Fruit fly (Drosophila melanogaster) whole organism, embryonic: Measurements from ENCODE around the gene CG42763.

Experiments
- Aef1 ChIP-seq: fragments of 200-800 bp; sonication (Bioruptor generic); IDR thresholded peaks from 3 replicates; pipeline ENCODE4 v1.3.6; 2022; ENCODE audit warnings: missing biosample characterization, missing genetic modification characterization
- CG10321 ChIP-seq: fragments of 200-800 bp; sonication (Bioruptor generic); IDR thresholded peaks from 2 replicates; pipeline ENCODE4 v1.3.6; 2022; ENCODE audit warnings: missing biosample characterization, missing genetic modification characterization
- CG11085 ChIP-seq: fragments of 200-800 bp; sonication (Bioruptor generic); IDR thresholded peaks from 2 replicates; pipeline ENCODE4 v1.3.6; 2022; ENCODE audit warnings: missing biosample characterization, missing genetic modification characterization
- CG12236 ChIP-seq: fragments of 200-800 bp; sonication (Bioruptor generic); optimal IDR thresholded peaks from 2 replicates; lab custom pipeline; 2016; ENCODE audit warnings: missing biosample characterization, missing genetic modification characterization
- CG12942 ChIP-seq: fragments of 200-800 bp; sonication (Bioruptor generic); optimal IDR thresholded peaks from 3 replicates; lab custom pipeline; 2016; ENCODE audit warnings: missing biosample characterization, missing genetic modification characterization
- CG13287 ChIP-seq: fragments of 200-800 bp; sonication (Bioruptor generic); IDR thresholded peaks from 2 replicates; pipeline ENCODE4 v1.3.6; 2022; ENCODE audit warnings: missing biosample characterization, missing genetic modification characterization; ENCODE audit not compliant: partially characterized antibody
- CG17802 ChIP-seq: fragments of 200-800 bp; sonication (Bioruptor generic); optimal IDR thresholded peaks from 2 replicates; lab custom pipeline; 2018; ENCODE audit warnings: missing biosample characterization, mild to moderate bottlenecking, missing genetic modification characterization, moderate library complexity
- CG2875 ChIP-seq: fragments of 200-800 bp; sonication (Bioruptor generic); optimal IDR thresholded peaks from 2 replicates; lab custom pipeline; 2017; ENCODE audit warnings: missing biosample characterization, mild to moderate bottlenecking, missing genetic modification characterization, missing genetic modification reagents
- CG3281 ChIP-seq: fragments of 200-800 bp; sonication (Bioruptor generic); optimal IDR thresholded peaks from 3 replicates; lab custom pipeline; 2017; ENCODE audit warnings: missing biosample characterization, mild to moderate bottlenecking, missing genetic modification characterization
- CG3847 ChIP-seq: fragments of 200-800 bp; sonication (Bioruptor generic); IDR thresholded peaks from 2 replicates; pipeline ENCODE4 v1.3.6; 2022; ENCODE audit warnings: missing biosample characterization, missing genetic modification characterization
- CG6791 ChIP-seq: fragments of 200-800 bp; sonication (Bioruptor generic); IDR thresholded peaks from 3 replicates; pipeline ENCODE4 v1.3.6; 2022; ENCODE audit warnings: missing biosample characterization, missing genetic modification characterization; ENCODE audit not compliant: partially characterized antibody
- CG7745 ChIP-seq: fragments of 200-800 bp; sonication (Bioruptor generic); optimal IDR thresholded peaks from 2 replicates; lab custom pipeline; 2018; ENCODE audit warnings: missing biosample characterization, mild to moderate bottlenecking, missing genetic modification characterization, moderate library complexity
- CG7987 ChIP-seq: fragments of 200-800 bp; sonication (Bioruptor generic); optimal IDR thresholded peaks from 2 replicates; lab custom pipeline; 2018; ENCODE audit warnings: missing biosample characterization, mild to moderate bottlenecking, missing genetic modification characterization, moderate library complexity
- CG8290 ChIP-seq, 3 experiments: fragments of 200-800 bp; sonication (Bioruptor generic); optimal IDR thresholded peaks; 2 replicates each; lab custom pipeline; 2016 to 2019; ENCODE audit warnings: missing biosample characterization in 3 of 3, missing genetic modification characterization in 3 of 3, mild to moderate bottlenecking in 2 of 3, moderate library complexity in 1 of 3
- CG8359 ChIP-seq: fragments of 200-800 bp; sonication (Bioruptor generic); optimal IDR thresholded peaks from 2 replicates; lab custom pipeline; 2017; ENCODE audit warnings: missing biosample characterization, mild to moderate bottlenecking, missing genetic modification characterization, borderline replicate concordance
- CG9727 ChIP-seq: fragments of 200-800 bp; sonication (Bioruptor generic); optimal IDR thresholded peaks from 3 replicates; lab custom pipeline; 2017; ENCODE audit warnings: missing biosample characterization, mild to moderate bottlenecking, missing genetic modification characterization
- CG9797 ChIP-seq: fragments of 200-800 bp; sonication (Bioruptor generic); optimal IDR thresholded peaks from 3 replicates; lab custom pipeline; 2018; ENCODE audit warnings: missing biosample characterization, mild to moderate bottlenecking, missing genetic modification characterization
- CG9932 ChIP-seq: fragments of 200-800 bp; sonication (Bioruptor generic); IDR thresholded peaks from 2 replicates; pipeline ENCODE4 v1.3.6; 2022; ENCODE audit warnings: missing biosample characterization, missing genetic modification characterization
- ERR ChIP-seq: fragments of 200-800 bp; sonication (Bioruptor generic); optimal IDR thresholded peaks from 2 replicates; lab custom pipeline; 2016; ENCODE audit warnings: missing biosample characterization, missing genetic modification characterization
- Eip74EF ChIP-seq, 2 experiments: fragments of 200-800 bp in 1 of 2; fragments of >200 bp in 1 of 2; sonication (Bioruptor generic) in 1 of 2; optimal IDR thresholded peaks; 2 replicates each; lab custom pipeline; 2017 to 2019; ENCODE audit warnings: missing biosample characterization in 2 of 2, missing genetic modification characterization in 2 of 2, mild to moderate bottlenecking in 1 of 2, moderate library complexity in 1 of 2
- Fer3 ChIP-seq: fragments of 200-800 bp; sonication (Bioruptor generic); optimal IDR thresholded peaks from 2 replicates; lab custom pipeline; 2018; ENCODE audit warnings: missing biosample characterization, mild to moderate bottlenecking, missing genetic modification characterization, moderate library complexity
- HLHmδ ChIP-seq: fragments of 200-800 bp; sonication (Bioruptor generic); optimal IDR thresholded peaks from 2 replicates; lab custom pipeline; 2018; ENCODE audit warnings: missing biosample characterization, mild to moderate bottlenecking, missing genetic modification characterization, moderate library complexity
- Hr51 ChIP-seq, 2 experiments: fragments of 200-800 bp; sonication (Bioruptor generic); optimal IDR thresholded peaks; 2 replicates in 1 of 2; 3 replicates in 1 of 2; lab custom pipeline; 2016 to 2018; ENCODE audit warnings: missing biosample characterization in 2 of 2, missing genetic modification characterization in 2 of 2, mild to moderate bottlenecking in 1 of 2, moderate library complexity in 1 of 2
- Lim3 ChIP-seq: fragments of 200-800 bp; sonication (Bioruptor generic); IDR thresholded peaks from 2 replicates; pipeline ENCODE4 v1.3.6; 2022; ENCODE audit warnings: missing biosample characterization, missing genetic modification characterization
- Med ChIP-seq: fragments of 200-800 bp; sonication (Bioruptor generic); peaks from one replicate; lab custom pipeline; 2016; ENCODE audit warnings: missing biosample characterization, missing genetic modification characterization, mild to moderate bottlenecking, inconsistent platforms, moderate library complexity
- Nf-YC ChIP-seq: fragments of 200-800 bp; optimal IDR thresholded peaks from 3 replicates; lab custom pipeline; 2019; ENCODE audit warnings: missing biosample characterization, mild to moderate bottlenecking, missing genetic modification characterization, moderate library complexity
- Spps ChIP-seq: fragments of 200-800 bp; sonication (Bioruptor generic); optimal IDR thresholded peaks from 2 replicates; lab custom pipeline; 2018; ENCODE audit warnings: missing biosample characterization, mild to moderate bottlenecking, missing genetic modification characterization
- bigmax ChIP-seq: fragments of 200-800 bp; sonication (Bioruptor generic); optimal IDR thresholded peaks from 2 replicates; lab custom pipeline; 2018; ENCODE audit warnings: missing biosample characterization, mild to moderate bottlenecking, missing genetic modification characterization
- crc ChIP-seq: fragments of 200-800 bp; sonication (Bioruptor generic); optimal IDR thresholded peaks from 2 replicates; lab custom pipeline; 2016; ENCODE audit warnings: missing biosample characterization, missing genetic modification characterization
- croc ChIP-seq: fragments of 200-800 bp; sonication (Bioruptor generic); conservative IDR thresholded peaks from 3 replicates; pipeline ENCODE4 v1.3.6; 2022; ENCODE audit warnings: missing biosample characterization, missing genetic modification characterization
- cwo ChIP-seq: fragments of 200-800 bp; sonication (Bioruptor generic); optimal IDR thresholded peaks from 3 replicates; lab custom pipeline; 2017; ENCODE audit warnings: missing biosample characterization, missing genetic modification characterization, mild to moderate bottlenecking, moderate library complexity, missing genetic modification reagents
- exex ChIP-seq: fragments of 200-800 bp; sonication (Bioruptor generic); optimal IDR thresholded peaks from 4 replicates; lab custom pipeline; 2018; ENCODE audit warnings: missing biosample characterization, mild to moderate bottlenecking, missing genetic modification characterization, moderate library complexity
- fru ChIP-seq: fragments of >200 bp; optimal IDR thresholded peaks from 2 replicates; lab custom pipeline; 2017
- ftz-f1 ChIP-seq: fragments of 200-800 bp; sonication (Bioruptor generic); optimal IDR thresholded peaks from 2 replicates; lab custom pipeline; 2016; ENCODE audit warnings: missing biosample characterization, missing genetic modification characterization
- grn ChIP-seq: fragments of 200-800 bp; sonication (Bioruptor generic); optimal IDR thresholded peaks from 3 replicates; lab custom pipeline; 2017; ENCODE audit warnings: missing biosample characterization, missing genetic modification characterization
- gro ChIP-seq: fragments of 200-800 bp; sonication (Bioruptor generic); optimal IDR thresholded peaks from 2 replicates; lab custom pipeline; 2016; ENCODE audit warnings: missing biosample characterization, missing genetic modification characterization
- her ChIP-seq: fragments of 200-800 bp; sonication (Bioruptor generic); optimal IDR thresholded peaks from 2 replicates; lab custom pipeline; 2016; ENCODE audit warnings: missing biosample characterization, missing genetic modification characterization
- mirr ChIP-seq: fragments of 200-800 bp; sonication (Bioruptor generic); optimal IDR thresholded peaks from 3 replicates; lab custom pipeline; 2018; ENCODE audit warnings: missing biosample characterization, mild to moderate bottlenecking, missing genetic modification characterization
- onecut ChIP-seq: fragments of 200-800 bp; sonication (Bioruptor generic); IDR thresholded peaks from 2 replicates; pipeline ENCODE4 v1.3.6; 2022; ENCODE audit warnings: missing biosample characterization, missing genetic modification characterization
- otp ChIP-seq: fragments of 200-800 bp; sonication (Bioruptor generic); IDR thresholded peaks from 3 replicates; pipeline ENCODE4, ENCODE4 v1.3.6; 2022; ENCODE audit warnings: missing biosample characterization, missing genetic modification characterization
- pfk ChIP-seq: fragments of 200-800 bp; sonication (Bioruptor generic); optimal IDR thresholded peaks from 2 replicates; lab custom pipeline; 2018; ENCODE audit warnings: missing biosample characterization, mild to moderate bottlenecking, missing genetic modification characterization, moderate library complexity
- slbo ChIP-seq: fragments of 200-800 bp; sonication (Bioruptor generic); IDR thresholded peaks from 2 replicates; pipeline ENCODE4 v1.3.6; 2022; ENCODE audit warnings: missing biosample characterization, missing genetic modification characterization
- stwl ChIP-seq: fragments of 200-800 bp; sonication (Bioruptor generic); optimal IDR thresholded peaks from 3 replicates; lab custom pipeline; 2018; ENCODE audit warnings: missing biosample characterization, mild to moderate bottlenecking, missing genetic modification characterization, moderate library complexity
- tap ChIP-seq: fragments of 200-800 bp; optimal IDR thresholded peaks from 3 replicates; lab custom pipeline; 2019; ENCODE audit warnings: missing biosample characterization, mild to moderate bottlenecking, missing genetic modification characterization, moderate library complexity
- vnd ChIP-seq: fragments of 200-800 bp; sonication (Bioruptor generic); IDR thresholded peaks from 3 replicates; pipeline ENCODE4 v1.3.6; 2022; ENCODE audit warnings: missing biosample characterization, missing genetic modification characterization; ENCODE audit not compliant: partially characterized antibody
- vvl ChIP-seq: fragments of 200-800 bp; sonication (Bioruptor generic); IDR thresholded peaks from 2 replicates; pipeline ENCODE4 v1.3.6; 2022; ENCODE audit warnings: missing biosample characterization, missing genetic modification characterization

The CG42763 gene

DNA sequence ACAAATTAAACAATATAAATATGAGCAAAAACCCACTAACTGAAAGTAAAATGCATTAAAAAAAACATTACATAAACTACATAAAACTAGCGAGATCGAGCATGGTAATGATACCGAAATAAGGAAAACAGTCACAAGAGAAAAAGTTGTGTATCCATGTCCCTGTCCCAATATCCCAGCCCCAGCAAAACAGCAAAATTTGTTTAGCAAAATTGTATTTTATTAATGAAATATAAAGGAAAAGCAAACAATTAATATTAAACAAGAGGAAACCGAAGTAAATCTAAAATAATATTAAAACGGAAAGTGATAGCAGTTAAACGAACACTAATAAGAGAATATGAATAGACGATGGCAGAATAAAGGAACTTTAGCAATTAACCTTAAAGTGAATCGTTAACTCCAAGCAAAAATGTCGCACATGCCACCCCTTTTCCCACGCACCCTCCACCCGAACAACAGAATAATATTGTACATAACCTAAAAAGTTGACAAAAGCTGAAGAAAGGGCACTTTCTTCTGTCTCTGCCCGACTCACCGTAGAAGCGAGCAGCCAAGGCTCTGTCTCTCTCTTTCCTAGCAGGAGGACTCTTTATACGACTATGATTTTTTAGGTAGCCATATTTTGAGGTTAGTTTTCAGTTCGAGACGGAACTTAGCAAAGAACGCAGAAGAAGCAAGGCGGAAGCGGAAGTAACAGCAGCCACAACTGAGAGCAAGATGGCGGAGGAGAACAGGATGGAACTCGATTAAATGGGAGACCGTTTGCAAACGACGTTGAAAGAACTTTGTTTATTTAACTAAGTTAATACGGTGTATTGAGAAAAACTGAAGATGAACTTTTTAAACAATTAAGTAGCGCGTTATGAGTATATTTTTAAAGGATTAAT, 34.1 kb downstream of the CG42763 start (continued):
- TF ChIP-seq CG11085 (no peak), CG17802 (tag; lab: Kevin White, UChicago) (no peak), CG9932 (GFP tag; lab: Robert Waterston, UW) (no peak), ERR (GFP tag; lab: Kevin White, UChicago) (no peak), slbo (GFP tag; lab: Robert Waterston, UW) (no peak), CG12942 (GFP tag; lab: Kevin White, UChicago) (no peak), CG9727 (GFP tag; lab: Kevin White, UChicago) (no peak), vnd (GFP tag; lab: Robert Waterston, UW) (no peak)

DNA sequence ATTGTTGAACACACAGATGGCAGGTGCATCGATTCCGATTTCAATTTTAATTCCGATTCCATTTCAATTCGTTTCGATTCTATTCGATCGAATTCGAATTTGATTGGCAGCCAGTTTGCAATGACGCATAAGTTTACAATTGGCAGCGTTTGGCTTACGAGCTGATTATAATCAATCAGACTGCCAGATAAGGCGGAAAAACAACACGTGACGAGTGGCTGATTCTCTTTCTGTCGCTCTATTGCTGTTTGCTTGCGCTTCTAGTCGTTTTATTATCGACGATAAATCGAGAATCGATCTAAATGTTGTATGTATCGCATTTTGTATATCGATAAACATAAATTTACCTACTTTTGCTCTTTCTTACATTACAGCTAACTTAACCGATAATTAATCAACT, 40.2 kb downstream of the CG42763 start:
- TF ChIP-seq Nf-YC (tag; lab: Kevin White, UChicago) (no peak), fru (lab: Kevin White, UChicago) (no peak), crc (GFP tag; lab: Kevin White, UChicago) (no peak), Hr51 (GFP tag; optimal IDR thresholded peaks at IDR 0.05; lab: Kevin White, UChicago) (no peak), CG9797 (GFP tag; lab: Kevin White, UChicago) (no peak), cwo (GFP tag; lab: Kevin White, UChicago) (peak; percentile 74), exex (peak; percentile 28), CG7987 (GFP tag; lab: Kevin White, UChicago) (peak; percentile 87), grn (GFP tag; lab: Kevin White, UChicago) (peak; percentile 84), Lim3 (GFP tag; lab: Robert Waterston, UW) (no peak), ftz-f1 (GFP tag; lab: Kevin White, UChicago) (no peak), otp (no peak), stwl (no peak), bigmax (no peak), Fer3 (tag; lab: Kevin White, UChicago) (no peak), CG8290 (GFP tag; optimal IDR thresholded peaks at IDR 0.05; lab: Kevin White, UChicago) (no peak), CG8290 (tag; optimal IDR thresholded peaks at IDR 0.05; lab: Kevin White, UChicago) (peak in 1 of 2 experiments; percentile 9)

DNA sequence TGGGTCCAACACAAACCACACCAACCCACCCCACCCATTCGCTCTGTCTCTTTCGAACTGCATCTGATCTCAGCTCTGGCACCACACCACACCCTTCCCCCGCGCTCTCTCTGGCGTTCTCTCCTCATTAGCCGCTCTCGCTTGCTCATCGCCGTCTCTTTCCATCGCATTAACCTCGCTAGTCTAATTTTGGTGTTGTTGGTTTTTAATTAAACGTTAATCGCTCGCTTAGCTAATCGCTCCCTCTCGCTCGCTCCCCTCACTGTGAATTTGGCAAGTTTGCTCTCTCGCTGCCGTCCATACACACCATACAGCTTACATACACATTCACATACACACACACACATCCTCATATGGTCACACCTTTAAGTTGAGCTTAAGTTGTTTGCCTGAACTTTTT, 40.8 kb downstream of the CG42763 start:
- peak; percentile 88 for TF ChIP-seq vvl
- TF ChIP-seq CG3281 (GFP tag; lab: Kevin White, UChicago), result no peak
- no peak for TF ChIP-seq CG2875
- TF ChIP-seq Spps (tag; lab: Kevin White, UChicago), result no peak
- TF ChIP-seq ftz-f1 (GFP tag; lab: Kevin White, UChicago), result peak; percentile 61
- peak; percentile 64; the same call in 2 of the 3 replicates for TF ChIP-seq Aef1 (GFP tag; lab: Robert Waterston, UW)
- peak; percentile 50 for TF ChIP-seq CG7745 (tag; lab: Kevin White, UChicago)
- peak; percentile 2 for TF ChIP-seq her (GFP tag; lab: Kevin White, UChicago)
- TF ChIP-seq CG6791 (GFP tag; lab: Robert Waterston, UW), result no peak
- no peak for TF ChIP-seq mirr (GFP tag; lab: Kevin White, UChicago)
- TF ChIP-seq onecut (GFP tag; lab: Robert Waterston, UW), result no peak
- TF ChIP-seq HLHmδ (GFP tag; lab: Kevin White, UChicago), result no peak
- peak in 1 of 2 experiments; percentile 11 for TF ChIP-seq Eip74EF (GFP tag; optimal IDR thresholded peaks at IDR 0.05; lab: Kevin White, UChicago)
- peak; percentile 66 for TF ChIP-seq Med (GFP tag; lab: Kevin White, UChicago)
- no peak for TF ChIP-seq CG12236 (GFP tag; lab: Kevin White, UChicago)
- no peak for TF ChIP-seq pfk (GFP tag; lab: Kevin White, UChicago)
- peak; percentile 10 for TF ChIP-seq Nf-YC (tag; lab: Kevin White, UChicago)
- TF ChIP-seq gro (GFP tag; lab: Kevin White, UChicago), result peak; percentile 7
- TF ChIP-seq CG8359, result no peak
- peak; percentile 8; the same call in 1 of the 2 replicates for TF ChIP-seq CG13287 (GFP tag; lab: Robert Waterston, UW)
- TF ChIP-seq tap, result no peak
- TF ChIP-seq croc, result no peak
- TF ChIP-seq CG3847, result no peak
- peak; percentile 75 for TF ChIP-seq CG10321
